Worm (Caenorhabditis elegans): ENCODE results near the gene nhr-11.

DNA sequence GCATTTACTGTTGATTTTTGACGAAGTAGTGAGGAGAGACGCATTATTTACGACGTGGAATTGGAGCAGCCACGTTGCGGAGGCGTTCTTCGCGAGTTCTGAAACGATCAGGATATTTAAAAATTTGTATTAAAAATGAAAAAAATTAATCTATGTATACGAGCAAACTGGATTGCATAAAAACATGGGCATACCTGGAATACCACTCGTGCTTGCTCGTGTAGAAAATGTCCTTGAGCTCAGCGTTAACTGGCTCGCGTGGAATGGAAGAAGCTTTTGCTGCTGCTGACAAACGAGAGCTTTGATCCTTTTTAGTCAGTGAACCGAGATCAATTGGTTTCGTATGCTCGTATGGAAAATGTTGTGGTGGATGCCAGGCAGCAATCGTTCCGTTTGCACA is 24.1 kb downstream of the nhr-11 start, which contains the start of gene lpl-1:
- TF ChIP-seq tbx-11 (GFP tag; IDR thresholded peaks at IDR 0.05), result no peak
- TF ChIP-seq ama-1 (optimal IDR thresholded peaks at IDR 0.05), result no peak
- no peak for TF ChIP-seq hnd-1 (tag; optimal IDR thresholded peaks at IDR 0.05)
- TF ChIP-seq flt-1 (GFP tag; IDR thresholded peaks at IDR 0.05), result no peak
- no peak for TF ChIP-seq B0310.2 (tag; optimal IDR thresholded peaks at IDR 0.05)
- TF ChIP-seq scrt-1 (GFP tag; IDR thresholded peaks at IDR 0.05), result no peak
- TF ChIP-seq hmbx-1 (tag; optimal IDR thresholded peaks at IDR 0.05), result no peak
- no peak for TF ChIP-seq hmg-4 (GFP tag; optimal IDR thresholded peaks at IDR 0.05)
- no peak for TF ChIP-seq ets-7 (tag; optimal IDR thresholded peaks at IDR 0.05)
- no peak for TF ChIP-seq tra-4 (tag; optimal IDR thresholded peaks at IDR 0.05)
- no peak for TF ChIP-seq pes-1 (GFP tag; IDR thresholded peaks at IDR 0.05)
- no peak for TF ChIP-seq sea-1 (GFP tag; conservative IDR thresholded peaks at IDR 0.05)
- TF ChIP-seq ceh-13 (GFP tag; optimal IDR thresholded peaks at IDR 0.05), result no peak

Data from whole organism, early embryonic.